Worm (Caenorhabditis elegans) whole organism, L4 larva: ENCODE measurements around the gene rskd-1.

Experiments used
- ama-1 ChIP-seq: fragments of 150-350 bp; optimal IDR thresholded peaks from 2 replicates; lab custom pipeline; 2014; ENCODE audit warnings: inconsistent platforms, mixed read lengths
- cey-2 ChIP-seq: sonication (generic microtip); optimal IDR thresholded peaks from 3 replicates; lab custom pipeline; 2017; ENCODE audit warnings: missing genetic modification characterization, mild to moderate bottlenecking, missing compliant biosample characterization, antibody characterized with exemption, borderline replicate concordance; ENCODE audit not compliant: insufficient read depth
- egl-27 ChIP-seq: sonication (generic microtip); optimal IDR thresholded peaks from 3 replicates; lab custom pipeline; 2017; ENCODE audit warnings: missing biosample characterization, missing genetic modification reagents, missing genetic modification characterization
- mep-1 ChIP-seq: fragments of 150-350 bp; sonication (generic microtip); optimal IDR thresholded peaks from 3 replicates; lab custom pipeline; 2014; ENCODE audit warnings: missing biosample characterization, missing genetic modification characterization
- nhr-11 ChIP-seq: fragments of 150-350 bp; optimal IDR thresholded peaks from 2 replicates; lab custom pipeline; 2014; ENCODE audit warnings: missing biosample characterization, missing genetic modification characterization
- set-16 ChIP-seq: fragments of 200-800 bp; sonication (Bioruptor generic); IDR thresholded peaks from 2 replicates; pipeline ENCODE4 v1.3.6; 2022; ENCODE audit warnings: missing genetic modification reagents, missing genetic modification characterization, missing compliant biosample characterization
- skn-1 ChIP-seq: fragments of 150-350 bp; optimal IDR thresholded peaks from 2 replicates; lab custom pipeline; 2014; ENCODE audit warnings: missing biosample characterization, missing genetic modification characterization
- unc-62 ChIP-seq, 3 experiments: fragments of 150-350 bp in 1 of 3; sonication (generic microtip); optimal IDR thresholded peaks in 2 of 3; peaks in 1 of 3; 1 replicate in 1 of 3; 2 replicates in 2 of 3; lab custom pipeline; 2014 to 2017; ENCODE audit warnings: missing biosample characterization in 3 of 3, missing genetic modification characterization in 3 of 3, missing genetic modification reagents in 3 of 3, missing genotype in 1 of 3
- zfp-2 ChIP-seq: sonication (generic microtip); optimal IDR thresholded peaks from 2 replicates; lab custom pipeline; 2016; ENCODE audit warnings: mild to moderate bottlenecking, missing genetic modification characterization, missing compliant biosample characterization

ce11 chrV:12296794-12297193 is 8.4 kb upstream of the rskd-1 start:
- TF ChIP-seq unc-62 (GFP tag; optimal IDR thresholded peaks at IDR 0.05 in 1 of 2; lab: Kevin White, UChicago), result no peak
- TF ChIP-seq unc-62 (tag; optimal IDR thresholded peaks at IDR 0.05; lab: Kevin White, UChicago), result no peak
- TF ChIP-seq mep-1 (tag; lab: Kevin White, UChicago), result no peak
- TF ChIP-seq skn-1 (tag; lab: Kevin White, UChicago), result no peak
- no peak for TF ChIP-seq ama-1 (lab: Kevin White, UChicago)
- no peak for TF ChIP-seq cey-2 (tag; lab: Kevin White, UChicago)
- TF ChIP-seq nhr-11 (tag; lab: Kevin White, UChicago), result no peak
- TF ChIP-seq set-16 (GFP tag; lab: Robert Waterston, UW), result no peak
- TF ChIP-seq zfp-2, result no peak
- TF ChIP-seq egl-27 (tag; lab: Kevin White, UChicago), result no peak
